Fruit fly (Drosophila melanogaster) whole organism, embryonic: ENCODE data around the gene SmydA-2.

Source experiments
- Antp ChIP-seq: fragments of 200-800 bp; sonication (Bioruptor generic); optimal IDR thresholded peaks from 3 replicates; lab custom pipeline; 2016; ENCODE audit warnings: missing biosample characterization, missing genetic modification characterization
- Asciz ChIP-seq: fragments of 200-800 bp; sonication (Bioruptor generic); optimal IDR thresholded peaks from 2 replicates; lab custom pipeline; 2017; ENCODE audit warnings: missing biosample characterization, mild to moderate bottlenecking, missing genetic modification characterization, missing genetic modification reagents
- CG10274 ChIP-seq: fragments of 200-800 bp; sonication (Bioruptor generic); optimal IDR thresholded peaks from 3 replicates; lab custom pipeline; 2017; ENCODE audit warnings: missing biosample characterization, mild to moderate bottlenecking, missing genetic modification characterization
- CG11085 ChIP-seq: fragments of 200-800 bp; sonication (Bioruptor generic); IDR thresholded peaks from 2 replicates; pipeline ENCODE4 v1.3.6; 2022; ENCODE audit warnings: missing biosample characterization, missing genetic modification characterization
- CG11398 ChIP-seq: fragments of 200-800 bp; sonication (Bioruptor generic); optimal IDR thresholded peaks from 2 replicates; lab custom pipeline; 2016; ENCODE audit warnings: missing biosample characterization, missing genetic modification characterization
- CG14050 ChIP-seq: fragments of 200-800 bp; sonication (Bioruptor generic); IDR thresholded peaks from 3 replicates; pipeline ENCODE4 v1.3.6; 2022; ENCODE audit warnings: missing biosample characterization, missing genetic modification characterization
- CG14667 ChIP-seq: fragments of 200-800 bp; sonication (Bioruptor generic); IDR thresholded peaks from 2 replicates; pipeline ENCODE4 v1.3.6; 2022; ENCODE audit warnings: missing biosample characterization, missing genetic modification characterization
- CG15269 ChIP-seq: fragments of 200-800 bp; sonication (Bioruptor generic); optimal IDR thresholded peaks from 2 replicates; lab custom pipeline; 2018; ENCODE audit warnings: missing biosample characterization, mild to moderate bottlenecking, missing genetic modification characterization, moderate library complexity
- CG15601 ChIP-seq: fragments of 200-800 bp; sonication (Bioruptor generic); optimal IDR thresholded peaks from 3 replicates; lab custom pipeline; 2019; ENCODE audit warnings: missing biosample characterization, mild to moderate bottlenecking, missing genetic modification characterization, moderate library complexity
- CG16813 ChIP-seq: fragments of 200-800 bp; sonication (Bioruptor generic); IDR thresholded peaks from 3 replicates; pipeline ENCODE4 v1.3.6; 2022; ENCODE audit warnings: missing biosample characterization, missing genetic modification characterization; ENCODE audit not compliant: partially characterized antibody
- CG16863 ChIP-seq: fragments of 200-800 bp; sonication (Bioruptor generic); optimal IDR thresholded peaks from 3 replicates; lab custom pipeline; 2016; ENCODE audit warnings: missing biosample characterization, missing genetic modification characterization
- CG18599 ChIP-seq: fragments of 200-800 bp; sonication (Bioruptor generic); optimal IDR thresholded peaks from 3 replicates; lab custom pipeline; 2017; ENCODE audit warnings: missing biosample characterization, missing genetic modification characterization, mild to moderate bottlenecking, moderate library complexity, missing genetic modification reagents
- CG2678 ChIP-seq: fragments of 200-800 bp; sonication (Bioruptor generic); optimal IDR thresholded peaks from 3 replicates; lab custom pipeline; 2019; ENCODE audit warnings: missing biosample characterization, mild to moderate bottlenecking, missing genetic modification characterization, moderate library complexity
- CG31441 ChIP-seq: fragments of 200-800 bp; sonication (Bioruptor generic); IDR thresholded peaks from 2 replicates; pipeline ENCODE4 v1.3.6; 2022; ENCODE audit warnings: missing biosample characterization, missing genetic modification characterization
- CG34376 ChIP-seq: fragments of 200-800 bp; sonication (Bioruptor generic); optimal IDR thresholded peaks from 2 replicates; lab custom pipeline; 2018; ENCODE audit warnings: missing biosample characterization, mild to moderate bottlenecking, missing genetic modification characterization
- CG34422 ChIP-seq: fragments of 200-800 bp; sonication (Bioruptor generic); IDR thresholded peaks from 3 replicates; pipeline ENCODE4 v1.3.6; 2022; ENCODE audit warnings: missing biosample characterization, missing genetic modification characterization
- CG42726 ChIP-seq: fragments of 200-800 bp; sonication (Bioruptor generic); IDR thresholded peaks from 2 replicates; pipeline ENCODE4 v1.3.6; 2022; ENCODE audit warnings: missing biosample characterization, missing genetic modification characterization; ENCODE audit not compliant: partially characterized antibody
- CG43689 ChIP-seq: fragments of 200-800 bp; sonication (Bioruptor generic); IDR thresholded peaks from 2 replicates; pipeline ENCODE4 v1.3.6; 2022; ENCODE audit warnings: missing biosample characterization, missing genetic modification characterization
- CG4404 ChIP-seq: fragments of 200-800 bp; sonication (Bioruptor generic); IDR thresholded peaks from 2 replicates; pipeline ENCODE4 v1.3.6; 2022; ENCODE audit warnings: missing biosample characterization, missing genetic modification characterization
- CG6683 ChIP-seq: fragments of 200-800 bp; sonication (Bioruptor generic); optimal IDR thresholded peaks from 2 replicates; lab custom pipeline; 2017; ENCODE audit warnings: missing biosample characterization, mild to moderate bottlenecking, missing genetic modification characterization, missing genetic modification reagents
- CG8924 ChIP-seq: fragments of 200-800 bp; optimal IDR thresholded peaks from 3 replicates; lab custom pipeline; 2019; ENCODE audit warnings: missing biosample characterization, mild to moderate bottlenecking, missing genetic modification characterization, moderate library complexity
- CG9215 ChIP-seq: fragments of 200-800 bp; sonication (Bioruptor generic); IDR thresholded peaks from 2 replicates; pipeline ENCODE4 v1.3.6; 2022; ENCODE audit warnings: missing biosample characterization, missing genetic modification characterization
- CG9727 ChIP-seq: fragments of 200-800 bp; sonication (Bioruptor generic); optimal IDR thresholded peaks from 3 replicates; lab custom pipeline; 2017; ENCODE audit warnings: missing biosample characterization, mild to moderate bottlenecking, missing genetic modification characterization
- HLH54F ChIP-seq: fragments of 200-800 bp; sonication (Bioruptor generic); optimal IDR thresholded peaks from 3 replicates; lab custom pipeline; 2016; ENCODE audit warnings: missing biosample characterization, missing genetic modification characterization
- Max ChIP-seq: fragments of 200-800 bp; sonication (Bioruptor generic); optimal IDR thresholded peaks from 2 replicates; lab custom pipeline; 2016; ENCODE audit warnings: missing biosample characterization, mild to moderate bottlenecking, missing genetic modification characterization
- Med ChIP-seq: fragments of 200-800 bp; sonication (Bioruptor generic); peaks from one replicate; lab custom pipeline; 2016; ENCODE audit warnings: missing biosample characterization, missing genetic modification characterization, mild to moderate bottlenecking, inconsistent platforms, moderate library complexity
- Rfx ChIP-seq: fragments of 200-800 bp; sonication (Bioruptor generic); IDR thresholded peaks from 2 replicates; pipeline ENCODE4 v1.3.6; 2022; ENCODE audit warnings: missing biosample characterization, missing genetic modification characterization
- Sin3A ChIP-seq: fragments of >200 bp; optimal IDR thresholded peaks from 2 replicates; lab custom pipeline; 2018
- Sry-δ ChIP-seq: fragments of 200-800 bp; sonication (Bioruptor generic); optimal IDR thresholded peaks from 2 replicates; lab custom pipeline; 2016; ENCODE audit warnings: missing biosample characterization, missing genetic modification characterization
- abd-A ChIP-seq: fragments of 200-800 bp; sonication (Bioruptor generic); optimal IDR thresholded peaks from 3 replicates; lab custom pipeline; 2019; ENCODE audit warnings: missing biosample characterization, mild to moderate bottlenecking, missing genetic modification characterization, moderate library complexity
- ato ChIP-seq: fragments of 200-800 bp; sonication (Bioruptor generic); IDR thresholded peaks from 2 replicates; pipeline ENCODE4 v1.3.6; 2022; ENCODE audit warnings: missing biosample characterization, missing genetic modification characterization; ENCODE audit not compliant: partially characterized antibody
- bab2 ChIP-seq: fragments of 200-800 bp; sonication (Bioruptor generic); optimal IDR thresholded peaks from 2 replicates; lab custom pipeline; 2016; ENCODE audit warnings: missing biosample characterization, missing genetic modification characterization
- cato ChIP-seq: fragments of 200-800 bp; sonication (Bioruptor generic); optimal IDR thresholded peaks from 2 replicates; lab custom pipeline; 2016; ENCODE audit warnings: missing biosample characterization, missing genetic modification characterization, borderline replicate concordance
- chm ChIP-seq: fragments of 200-800 bp; sonication (Bioruptor generic); IDR thresholded peaks from 2 replicates; pipeline ENCODE4 v1.3.6; 2022; ENCODE audit warnings: missing biosample characterization, missing genetic modification characterization
- cwo ChIP-seq: fragments of 200-800 bp; sonication (Bioruptor generic); optimal IDR thresholded peaks from 3 replicates; lab custom pipeline; 2017; ENCODE audit warnings: missing biosample characterization, missing genetic modification characterization, mild to moderate bottlenecking, moderate library complexity, missing genetic modification reagents
- dpn ChIP-seq, 2 experiments: fragments of 200-800 bp; sonication (Bioruptor generic); optimal IDR thresholded peaks; 3 replicates each; lab custom pipeline; 2016; ENCODE audit warnings: missing biosample characterization in 2 of 2, missing genetic modification characterization in 2 of 2
- gcm ChIP-seq: fragments of 200-800 bp; sonication (Bioruptor generic); optimal IDR thresholded peaks from 2 replicates; lab custom pipeline; 2019; ENCODE audit warnings: missing biosample characterization, mild to moderate bottlenecking, missing genetic modification characterization, moderate library complexity
- hkb ChIP-seq, 2 experiments: fragments of 200-800 bp in 1 of 2; fragments of >200 bp in 1 of 2; sonication (Bioruptor generic) in 1 of 2; IDR thresholded peaks in 1 of 2; optimal IDR thresholded peaks in 1 of 2; 2 replicates each; pipeline versions ENCODE4 v1.3.6 to Lab custom; 2017 to 2022; ENCODE audit warnings: missing biosample characterization in 1 of 2, missing genetic modification characterization in 1 of 2
- jing ChIP-seq: fragments of 200-800 bp; sonication (Bioruptor generic); optimal IDR thresholded peaks from 2 replicates; lab custom pipeline; 2018; ENCODE audit warnings: missing biosample characterization, mild to moderate bottlenecking, missing genetic modification characterization
- kay ChIP-seq: fragments of 200-800 bp; sonication (Bioruptor generic); optimal IDR thresholded peaks from 2 replicates; lab custom pipeline; 2016; ENCODE audit warnings: missing biosample characterization, missing genetic modification characterization
- ken ChIP-seq: fragments of 200-800 bp; sonication (Bioruptor generic); IDR thresholded peaks from 3 replicates; pipeline ENCODE4 v1.3.6; 2022; ENCODE audit warnings: missing biosample characterization, missing genetic modification characterization
- lab ChIP-seq: fragments of 200-800 bp; sonication (Bioruptor generic); optimal IDR thresholded peaks from 3 replicates; lab custom pipeline; 2017; ENCODE audit warnings: missing biosample characterization, missing genetic modification characterization, mild to moderate bottlenecking, moderate library complexity, missing genetic modification reagents
- maf-S ChIP-seq: fragments of 200-800 bp; sonication (Bioruptor generic); optimal IDR thresholded peaks from 2 replicates; lab custom pipeline; 2016; ENCODE audit warnings: missing biosample characterization, missing genetic modification characterization
- rib ChIP-seq: fragments of 200-800 bp; sonication (Bioruptor generic); IDR thresholded peaks from 2 replicates; pipeline ENCODE4 v1.3.6; 2022; ENCODE audit warnings: missing biosample characterization, missing genetic modification characterization
- row ChIP-seq: fragments of 200-800 bp; sonication (Bioruptor generic); IDR thresholded peaks from 3 replicates; pipeline ENCODE4 v1.3.6; 2022; ENCODE audit warnings: missing biosample characterization, missing genetic modification characterization
- salm ChIP-seq: fragments of 200-800 bp; sonication (Bioruptor generic); optimal IDR thresholded peaks from 2 replicates; lab custom pipeline; 2018; ENCODE audit warnings: missing biosample characterization, mild to moderate bottlenecking, missing genetic modification characterization
- seq ChIP-seq: fragments of 200-800 bp; sonication (Bioruptor generic); IDR thresholded peaks from 2 replicates; pipeline ENCODE4 v1.3.6; 2022; ENCODE audit warnings: missing biosample characterization, missing genetic modification characterization
- tap ChIP-seq: fragments of 200-800 bp; optimal IDR thresholded peaks from 3 replicates; lab custom pipeline; 2019; ENCODE audit warnings: missing biosample characterization, mild to moderate bottlenecking, missing genetic modification characterization, moderate library complexity
- zfh1 ChIP-seq: fragments of 200-800 bp; sonication (Bioruptor generic); IDR thresholded peaks from 3 replicates; pipeline ENCODE4 v1.3.6; 2022; ENCODE audit warnings: missing biosample characterization, missing genetic modification characterization

SmydA-2 gene

dm6 chr3L:19033154-19033811 is 30.2 kb upstream of the SmydA-2 start (continued):
- 0 out of 2 replicates have a peak, but pooled peaks have one; percentile 20 for TF ChIP-seq CG9215 (GFP tag; lab: Robert Waterston, UW)
- TF ChIP-seq CG8924 (tag; lab: Kevin White, UChicago) = peak; percentile 90
- peak; percentile 80 for TF ChIP-seq CG15601 (tag; lab: Kevin White, UChicago)
- TF ChIP-seq HLH54F (GFP tag; lab: Kevin White, UChicago) = no peak
- TF ChIP-seq Sin3A = no peak
- TF ChIP-seq CG16813 (GFP tag; lab: Robert Waterston, UW) = no peak
- no peak for TF ChIP-seq ato (GFP tag; lab: Robert Waterston, UW)
- TF ChIP-seq CG6683 (GFP tag; lab: Kevin White, UChicago) = no peak
- no peak for TF ChIP-seq Rfx (GFP tag; lab: Robert Waterston, UW)
- TF ChIP-seq CG15269 (tag; lab: Kevin White, UChicago) = peak; percentile 43
- TF ChIP-seq gcm (GFP tag; lab: Kevin White, UChicago) = peak; percentile 75
- peak; percentile 57 for TF ChIP-seq tap (tag; lab: Kevin White, UChicago)
- TF ChIP-seq CG16863 = no peak
- peak; percentile 89 for TF ChIP-seq zfh1 (GFP tag; lab: Robert Waterston, UW)
- TF ChIP-seq Antp (GFP tag; lab: Kevin White, UChicago) = no peak
- no peak for TF ChIP-seq Sry-δ (GFP tag; lab: Kevin White, UChicago)
- TF ChIP-seq Med (GFP tag; lab: Kevin White, UChicago) = peak; percentile 73
- TF ChIP-seq hkb (optimal IDR thresholded peaks at IDR 0.05; lab: Kevin White, UChicago) = no peak
- TF ChIP-seq hkb (GFP tag; IDR thresholded peaks at IDR 0.05; lab: Robert Waterston, UW) = peak; percentile 73
- peak; percentile 84 for TF ChIP-seq CG4404 (GFP tag; lab: Robert Waterston, UW)
- no peak for TF ChIP-seq CG42726 (GFP tag; lab: Robert Waterston, UW)
- TF ChIP-seq CG11085 = no peak
- TF ChIP-seq CG11398 = no peak
- TF ChIP-seq lab = peak; percentile 31
- no peak for TF ChIP-seq maf-S (GFP tag; lab: Kevin White, UChicago)
- TF ChIP-seq rib = no peak
- peak; percentile 94 for TF ChIP-seq CG9727
- peak; percentile 54 for TF ChIP-seq Max (GFP tag; lab: Kevin White, UChicago)
- TF ChIP-seq CG34376 (GFP tag; lab: Kevin White, UChicago) = no peak
- TF ChIP-seq abd-A (tag; lab: Kevin White, UChicago) = no peak
- TF ChIP-seq salm (tag; lab: Kevin White, UChicago) = no peak
- peak; percentile 46 for TF ChIP-seq kay
- peak; percentile 86 for TF ChIP-seq CG31441 (GFP tag; lab: Robert Waterston, UW)
- TF ChIP-seq Asciz (GFP tag; lab: Kevin White, UChicago) = peak; percentile 71
- peak in 1 of 2 experiments; percentile 58 for TF ChIP-seq dpn (GFP tag; optimal IDR thresholded peaks at IDR 0.05; lab: Kevin White, UChicago)
- TF ChIP-seq seq (GFP tag; lab: Robert Waterston, UW) = no peak
- peak; percentile 60; the same call in 1 of the 2 replicates for TF ChIP-seq CG14667 (GFP tag; lab: Robert Waterston, UW)
- TF ChIP-seq chm (GFP tag; lab: Robert Waterston, UW) = peak; percentile 80; the same call in 1 of the 2 replicates
- TF ChIP-seq ken (GFP tag; lab: Robert Waterston, UW) = peak; percentile 58; the same call in 1 of the 3 replicates
- peak; percentile 36 for TF ChIP-seq jing (GFP tag; lab: Kevin White, UChicago)
- TF ChIP-seq row (GFP tag; lab: Robert Waterston, UW) = peak; percentile 80
- TF ChIP-seq cwo (GFP tag; lab: Kevin White, UChicago) = peak; percentile 10
- TF ChIP-seq CG14050 (GFP tag; lab: Robert Waterston, UW) = no peak
- TF ChIP-seq CG2678 (tag; lab: Kevin White, UChicago) = peak; percentile 80
- TF ChIP-seq bab2 = no peak
- TF ChIP-seq CG34422 (GFP tag; lab: Robert Waterston, UW) = peak; percentile 54; the same call in 2 of the 3 replicates
- peak; percentile 11 for TF ChIP-seq CG10274 (GFP tag; lab: Kevin White, UChicago)
- TF ChIP-seq CG43689 = 0 out of 2 replicates have a peak, but pooled peaks have one; percentile 31
- TF ChIP-seq CG18599 (GFP tag; lab: Kevin White, UChicago) = peak; percentile 15
- peak; percentile 24 for TF ChIP-seq cato
